Worm (Caenorhabditis elegans) whole organism, late embryonic: ENCODE results near the gene acr-2.

Experiments used
- C38D4.7 ChIP-seq: fragments of 200-800 bp; sonication (Bioruptor generic); optimal IDR thresholded peaks from 2 replicates; lab custom pipeline; 2018; ENCODE audit warnings: mild to moderate bottlenecking, missing genetic modification characterization, moderate library complexity, missing compliant biosample characterization
- T23F11.4 ChIP-seq: fragments of 200-800 bp; sonication (Bioruptor generic); optimal IDR thresholded peaks from 2 replicates; lab custom pipeline; 2018; ENCODE audit warnings: mild to moderate bottlenecking, missing genetic modification characterization, missing compliant biosample characterization
- Y22D7AL.16 ChIP-seq: sonication (generic microtip); optimal IDR thresholded peaks from 2 replicates; lab custom pipeline; 2016; ENCODE audit warnings: missing genetic modification characterization, missing compliant biosample characterization
- ceh-14 ChIP-seq: sonication (generic microtip); optimal IDR thresholded peaks from 2 replicates; lab custom pipeline; 2016; ENCODE audit warnings: missing genotype, missing genetic modification characterization, missing compliant biosample characterization
- ceh-19 ChIP-seq: fragments of 200-800 bp; sonication (Bioruptor generic); optimal IDR thresholded peaks from 2 replicates; lab custom pipeline; 2018; ENCODE audit warnings: mild to moderate bottlenecking, missing genetic modification characterization, missing compliant biosample characterization
- ceh-22 ChIP-seq: sonication (generic microtip); optimal IDR thresholded peaks from 2 replicates; lab custom pipeline; 2017; ENCODE audit warnings: missing biosample characterization, missing genetic modification characterization
- ceh-30 ChIP-seq: fragments of 150-350 bp; optimal IDR thresholded peaks from 2 replicates; lab custom pipeline; 2014; ENCODE audit warnings: missing biosample characterization, missing genetic modification characterization
- ceh-31 ChIP-seq: sonication (generic microtip); optimal IDR thresholded peaks from 2 replicates; lab custom pipeline; 2016; ENCODE audit warnings: missing genetic modification characterization, missing compliant biosample characterization
- ceh-34 ChIP-seq: sonication (generic microtip); optimal IDR thresholded peaks from 2 replicates; lab custom pipeline; 2016; ENCODE audit warnings: mild to moderate bottlenecking, missing genetic modification characterization, missing compliant biosample characterization
- ceh-6 ChIP-seq: fragments of 200-800 bp; sonication (Bioruptor generic); optimal IDR thresholded peaks from 2 replicates; lab custom pipeline; 2018; ENCODE audit warnings: mild to moderate bottlenecking, missing genetic modification characterization, missing compliant biosample characterization
- dmd-4 ChIP-seq: sonication (generic microtip); optimal IDR thresholded peaks from 2 replicates; lab custom pipeline; 2016; ENCODE audit warnings: borderline replicate concordance, missing genetic modification characterization, missing compliant biosample characterization
- elt-2 ChIP-seq: sonication (generic microtip); optimal IDR thresholded peaks from 2 replicates; lab custom pipeline; 2016; ENCODE audit warnings: missing genetic modification reagents, missing genetic modification characterization, missing compliant biosample characterization
- ets-4 ChIP-seq: sonication (generic microtip); optimal IDR thresholded peaks from 2 replicates; lab custom pipeline; 2016; ENCODE audit warnings: missing genetic modification characterization, missing compliant biosample characterization
- eyg-1 ChIP-seq: sonication (generic microtip); optimal IDR thresholded peaks from 2 replicates; lab custom pipeline; 2016; ENCODE audit warnings: missing genotype, missing genetic modification characterization, missing compliant biosample characterization
- fkh-10 ChIP-seq: fragments of 150-350 bp; optimal IDR thresholded peaks from 2 replicates; lab custom pipeline; 2014; ENCODE audit warnings: missing biosample characterization, missing genetic modification reagents, missing genetic modification characterization
- gmeb-2 ChIP-seq: sonication (generic microtip); optimal IDR thresholded peaks from 2 replicates; lab custom pipeline; 2016; ENCODE audit warnings: missing genetic modification characterization, inconsistent platforms, missing compliant biosample characterization
- hlh-13 ChIP-seq: fragments of 200-800 bp; sonication (Bioruptor generic); optimal IDR thresholded peaks from 2 replicates; lab custom pipeline; 2018; ENCODE audit warnings: mild to moderate bottlenecking, missing genetic modification characterization, missing compliant biosample characterization
- hlh-15 ChIP-seq: sonication (generic microtip); optimal IDR thresholded peaks from 2 replicates; lab custom pipeline; 2016; ENCODE audit warnings: missing genetic modification characterization, missing compliant biosample characterization
- lin-11 ChIP-seq: fragments of 200-800 bp; sonication (Bioruptor generic); optimal IDR thresholded peaks from 2 replicates; lab custom pipeline; 2018; ENCODE audit warnings: mild to moderate bottlenecking, missing genetic modification characterization, missing compliant biosample characterization
- madf-2 ChIP-seq: sonication (generic microtip); optimal IDR thresholded peaks from 2 replicates; lab custom pipeline; 2017; ENCODE audit warnings: missing genetic modification characterization, missing compliant biosample characterization
- nfya-1 ChIP-seq: sonication (generic microtip); optimal IDR thresholded peaks from 2 replicates; lab custom pipeline; 2017; ENCODE audit warnings: missing genetic modification characterization, mild to moderate bottlenecking, missing compliant biosample characterization, antibody characterized with exemption, moderate library complexity
- nhr-232 ChIP-seq: sonication (generic microtip); optimal IDR thresholded peaks from 2 replicates; lab custom pipeline; 2016; ENCODE audit warnings: missing genetic modification characterization, missing compliant biosample characterization
- npax-4 ChIP-seq: sonication (generic microtip); optimal IDR thresholded peaks from 2 replicates; lab custom pipeline; 2016; ENCODE audit warnings: missing genetic modification characterization, missing compliant biosample characterization
- pag-3 ChIP-seq: sonication (generic microtip); optimal IDR thresholded peaks from 2 replicates; lab custom pipeline; 2016; ENCODE audit warnings: missing compliant biosample characterization, missing genetic modification characterization, borderline replicate concordance
- pax-1 ChIP-seq: fragments of 150-350 bp; optimal IDR thresholded peaks from 2 replicates; lab custom pipeline; 2014; ENCODE audit warnings: missing biosample characterization, missing genetic modification characterization
- pha-2 ChIP-seq: sonication (generic microtip); optimal IDR thresholded peaks from 2 replicates; lab custom pipeline; 2017; ENCODE audit warnings: mild to moderate bottlenecking, missing genetic modification characterization, missing compliant biosample characterization
- pha-4 ChIP-seq: fragments of 150-350 bp; optimal IDR thresholded peaks from 2 replicates; lab custom pipeline; 2018; ENCODE audit warnings: missing biosample characterization, missing genetic modification reagents, missing genetic modification characterization
- pros-1 ChIP-seq: fragments of 150-350 bp; optimal IDR thresholded peaks from 2 replicates; lab custom pipeline; 2014; ENCODE audit warnings: missing biosample characterization, missing genetic modification reagents, missing genetic modification characterization
- ref-2 ChIP-seq: sonication (generic microtip); optimal IDR thresholded peaks from 2 replicates; lab custom pipeline; 2016; ENCODE audit warnings: missing genetic modification characterization, missing compliant biosample characterization
- sdc-2 ChIP-seq: sonication (generic microtip); optimal IDR thresholded peaks from 2 replicates; lab custom pipeline; 2016; ENCODE audit warnings: missing genotype, missing genetic modification characterization, missing compliant biosample characterization
- sox-2 ChIP-seq: fragments of 200-800 bp; sonication (Bioruptor generic); IDR thresholded peaks from 2 replicates; pipeline ENCODE4 v1.3.6; 2022; ENCODE audit warnings: missing genetic modification reagents, missing genetic modification characterization, missing compliant biosample characterization
- sox-4 ChIP-seq: sonication (generic microtip); optimal IDR thresholded peaks from 2 replicates; lab custom pipeline; 2017; ENCODE audit warnings: mild to moderate bottlenecking, missing genetic modification characterization, inconsistent platforms, missing compliant biosample characterization
- syd-9 ChIP-seq: sonication (generic microtip); optimal IDR thresholded peaks from 2 replicates; lab custom pipeline; 2016; ENCODE audit warnings: mild to moderate bottlenecking, missing genetic modification characterization, moderate library complexity, missing compliant biosample characterization
- tbx-2 ChIP-seq: sonication (generic microtip); optimal IDR thresholded peaks from 2 replicates; lab custom pipeline; 2016; ENCODE audit warnings: missing genetic modification characterization, missing compliant biosample characterization
- tbx-7 ChIP-seq: sonication (generic microtip); optimal IDR thresholded peaks from 2 replicates; lab custom pipeline; 2016; ENCODE audit warnings: missing genotype, missing genetic modification characterization, missing compliant biosample characterization
- unc-3 ChIP-seq, 2 experiments: fragments of 200-800 bp in 1 of 2; sonication (Bioruptor generic) in 1 of 2; sonication (generic microtip) in 1 of 2; conservative IDR thresholded peaks in 1 of 2; optimal IDR thresholded peaks in 1 of 2; 2 replicates each; pipeline versions ENCODE4 v1.3.6 to Lab custom; 2016 to 2022; ENCODE audit warnings: missing compliant biosample characterization in 2 of 2, missing genetic modification characterization in 2 of 2, missing genetic modification reagents in 1 of 2
- unc-42 ChIP-seq: sonication (generic microtip); optimal IDR thresholded peaks from 2 replicates; lab custom pipeline; 2016; ENCODE audit warnings: missing genotype, missing genetic modification characterization, missing compliant biosample characterization
- unc-86 ChIP-seq: sonication (generic microtip); optimal IDR thresholded peaks from 2 replicates; lab custom pipeline; 2016; ENCODE audit warnings: missing genetic modification characterization, missing compliant biosample characterization
- zip-5 ChIP-seq: sonication (generic microtip); optimal IDR thresholded peaks from 2 replicates; lab custom pipeline; 2016; ENCODE audit warnings: missing genetic modification characterization, missing compliant biosample characterization
- ztf-16 ChIP-seq: sonication (generic microtip); optimal IDR thresholded peaks from 2 replicates; lab custom pipeline; 2017; ENCODE audit warnings: missing genetic modification characterization, missing compliant biosample characterization

Gene acr-2

DNA sequence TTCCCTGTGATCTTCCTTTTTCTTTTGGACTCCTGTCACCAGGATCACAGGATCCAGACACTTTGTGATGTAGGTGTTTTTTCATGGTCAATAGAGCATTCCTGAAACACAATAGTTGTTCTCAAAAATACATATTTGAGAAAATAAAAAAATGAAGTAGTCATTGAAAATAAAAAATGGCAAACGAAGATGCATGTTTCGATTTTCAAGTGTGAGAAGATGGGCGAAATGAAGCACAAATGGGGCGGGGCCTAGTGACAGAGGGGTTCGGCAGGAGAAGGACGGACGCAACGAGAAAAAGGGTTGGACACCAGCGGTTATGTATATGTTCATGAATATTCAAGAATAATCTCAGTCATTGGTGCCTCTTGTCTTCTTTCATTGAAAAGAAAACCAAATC, 12.4 kb upstream of the acr-2 start, which contains the start of gene F38B6.6:
F38B6.6 (minus strand) TSS at position 101 of the 400 bp plus-strand sequence.
- TF ChIP-seq ceh-19 (no peak), sdc-2 (no peak), nfya-1 (no peak), pax-1 (no peak)

DNA sequence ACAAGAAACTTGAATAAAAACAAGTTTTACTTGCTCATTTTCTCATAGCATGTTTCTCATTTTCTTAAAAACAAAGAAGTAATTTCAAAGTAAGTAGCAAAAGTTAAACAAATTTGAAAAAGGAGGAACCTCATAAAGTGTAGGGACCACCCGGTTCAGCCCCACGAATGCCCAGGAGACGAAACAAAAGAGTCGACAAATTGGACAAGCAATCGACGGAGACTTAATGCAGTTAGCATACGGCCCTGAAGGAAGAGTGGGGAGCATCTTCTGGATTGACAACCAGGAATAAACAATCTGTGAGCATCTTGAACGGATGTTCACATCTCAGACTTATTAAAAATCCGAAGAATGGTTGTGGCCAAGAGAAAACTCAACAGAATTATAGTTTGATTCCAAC, 10.7 kb upstream of the acr-2 start:
- no peak for TF ChIP-seq pag-3 (tag; lab: Kevin White, UChicago)
- peak; percentile 81 for TF ChIP-seq unc-42 (tag; lab: Kevin White, UChicago)

DNA sequence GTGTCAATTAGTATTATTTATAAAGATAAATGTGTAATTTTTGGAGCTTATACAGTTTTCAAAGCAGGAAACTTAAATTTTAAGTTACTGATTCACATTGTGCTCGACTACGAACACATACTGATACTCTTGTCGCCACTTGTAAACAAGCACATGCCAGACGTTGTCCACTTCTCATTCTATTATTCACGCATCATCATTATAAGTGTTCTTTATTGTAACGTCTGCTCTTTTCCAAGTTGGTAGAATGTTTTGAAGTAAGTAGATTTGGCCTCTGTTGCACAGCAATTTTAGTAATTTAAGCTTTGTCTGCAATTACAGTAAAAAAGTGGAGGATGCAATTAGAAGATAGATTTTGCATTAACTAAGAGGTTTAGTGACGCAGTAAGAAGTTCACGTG, 9.5 kb upstream of the acr-2 start:
- no peak for TF ChIP-seq ceh-14 (tag; lab: Kevin White, UChicago)
- TF ChIP-seq ets-4 (tag; lab: Kevin White, UChicago): no peak
- no peak for TF ChIP-seq sox-2
- TF ChIP-seq gmeb-2 (tag; lab: Kevin White, UChicago): no peak
- no peak for TF ChIP-seq ztf-16
- no peak for TF ChIP-seq T23F11.4 (GFP tag; lab: Kevin White, UChicago)
- no peak for TF ChIP-seq pros-1
- no peak for TF ChIP-seq unc-86
- TF ChIP-seq zip-5 (tag; lab: Kevin White, UChicago): no peak
- TF ChIP-seq fkh-10 (GFP tag; lab: Kevin White, UChicago): no peak
- no peak for TF ChIP-seq ceh-22 (tag; lab: Kevin White, UChicago)
- no peak for TF ChIP-seq pha-2 (tag; lab: Kevin White, UChicago)

DNA sequence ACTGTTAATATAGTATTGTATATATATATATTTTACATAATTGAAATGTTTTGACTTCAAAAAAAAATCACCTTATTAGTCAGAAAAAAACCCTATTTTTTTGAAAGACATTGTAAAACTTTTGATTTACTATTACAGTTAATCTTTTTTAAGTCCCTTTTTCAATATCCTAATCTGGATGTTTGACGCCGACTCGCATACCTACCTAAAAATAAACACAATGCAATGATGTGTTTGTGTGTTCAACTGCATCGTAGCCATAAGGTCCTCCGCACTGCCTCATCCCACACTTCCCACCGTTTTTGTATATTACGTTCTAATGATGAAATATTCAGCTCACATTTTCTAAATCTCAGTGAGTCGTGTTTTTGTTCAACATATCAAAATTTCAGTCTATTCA, 9.0 kb upstream of the acr-2 start, which contains the start of gene F38B6.3:
F38B6.3 (plus strand) TSS at position 301 of the 400 bp plus-strand sequence.
- TF ChIP-seq ceh-31: no peak
- no peak for TF ChIP-seq tbx-2 (tag; lab: Kevin White, UChicago)
- TF ChIP-seq hlh-15 (tag; lab: Kevin White, UChicago): no peak
- TF ChIP-seq ceh-34 (tag; lab: Kevin White, UChicago): no peak
- TF ChIP-seq madf-2 (tag; lab: Kevin White, UChicago): no peak
- no peak for TF ChIP-seq elt-2 (tag; lab: Kevin White, UChicago)
- TF ChIP-seq npax-4: no peak
- TF ChIP-seq zip-5 (tag; lab: Kevin White, UChicago): no peak
- no peak for TF ChIP-seq T23F11.4 (GFP tag; lab: Kevin White, UChicago)
- TF ChIP-seq pha-4: no peak
- no peak for TF ChIP-seq ceh-30 (tag; lab: Kevin White, UChicago)
- TF ChIP-seq ref-2 (tag; lab: Kevin White, UChicago): no peak
- no peak for TF ChIP-seq lin-11
- no peak for TF ChIP-seq gmeb-2 (tag; lab: Kevin White, UChicago)
- no peak for TF ChIP-seq nfya-1
- TF ChIP-seq ceh-6: no peak
- TF ChIP-seq Y22D7AL.16 (tag; lab: Kevin White, UChicago): no peak
- TF ChIP-seq sox-4 (tag; lab: Kevin White, UChicago): no peak
- no peak for TF ChIP-seq C38D4.7 (GFP tag; lab: Kevin White, UChicago)

DNA sequence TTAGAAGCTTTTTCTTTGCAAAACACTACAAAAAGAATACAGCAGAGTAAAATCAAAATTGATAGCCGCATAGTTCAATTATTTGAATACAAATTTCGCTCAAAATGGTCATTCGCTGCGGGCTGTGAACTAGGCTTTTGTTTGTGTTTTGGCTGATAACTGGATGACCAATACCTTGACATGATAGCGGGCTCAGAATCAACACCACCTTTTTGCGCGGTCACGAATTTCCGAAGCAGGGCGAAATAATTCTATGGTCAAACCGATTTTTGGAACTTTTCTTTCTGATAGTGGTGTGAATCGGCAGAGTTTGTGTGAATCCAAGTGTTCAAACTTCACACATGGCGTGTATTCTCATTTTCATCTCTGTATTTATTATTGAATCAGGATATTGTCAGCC, 4.1 kb upstream of the acr-2 start, which contains the start of the genes F38B6.7 and F38B6.2:
F38B6.7 (minus strand) TSS at position 101 of the 400 bp plus-strand sequence.
F38B6.2 (plus strand) TSS at position 267 of the 400 bp plus-strand sequence.
- TF ChIP-seq eyg-1 (no peak), dmd-4 (tag; lab: Kevin White, UChicago) (no peak), pax-1 (no peak), unc-3 (GFP tag; conservative IDR thresholded peaks at IDR 0.05; lab: Robert Waterston, UW) (no peak), unc-3 (tag; optimal IDR thresholded peaks at IDR 0.05; lab: Kevin White, UChicago) (no peak), ceh-31 (no peak), ceh-14 (tag; lab: Kevin White, UChicago) (no peak), fkh-10 (GFP tag; lab: Kevin White, UChicago) (no peak), syd-9 (tag; lab: Kevin White, UChicago) (no peak), hlh-13 (GFP tag; lab: Kevin White, UChicago) (no peak), pha-4 (no peak), nfya-1 (no peak), tbx-7 (no peak), gmeb-2 (tag; lab: Kevin White, UChicago) (no peak), sox-4 (tag; lab: Kevin White, UChicago) (no peak), ceh-22 (tag; lab: Kevin White, UChicago) (no peak), C38D4.7 (GFP tag; lab: Kevin White, UChicago) (no peak), nhr-232 (tag; lab: Kevin White, UChicago) (no peak)
- TF ChIP-seq, all 69 proteins: peak for 0
